Worm (Caenorhabditis elegans) whole organism, L4/young adult: ENCODE measurements around the gene F25E5.9.

ENCODE experiments used
- dao-5 ChIP-seq: sonication (generic microtip); optimal IDR thresholded peaks from 2 replicates; lab custom pipeline; 2016; ENCODE audit warnings: missing genotype, missing genetic modification characterization, moderate library complexity, missing compliant biosample characterization
- him-1 ChIP-seq: sonication (generic microtip); optimal IDR thresholded peaks from 2 replicates; lab custom pipeline; 2016; ENCODE audit warnings: missing genotype, missing genetic modification reagents, missing genetic modification characterization, missing compliant biosample characterization

- TF ChIP-seq him-1 (tag; lab: Kevin White, UChicago) (no peak), dao-5 (tag; lab: Kevin White, UChicago) (no peak)
These were observed 45.8 kb downstream of the F25E5.9 start, which contains the start of gene fbxa-105 for ce11 chrV:7391933-7392332.
